Worm (Caenorhabditis elegans) whole organism, late embryonic: ENCODE data around the gene unc-26.

Experiments used
- ahr-1 ChIP-seq: sonication (generic microtip); optimal IDR thresholded peaks from 2 replicates; lab custom pipeline; 2016; ENCODE audit warnings: missing genetic modification characterization, missing compliant biosample characterization
- ceh-48 ChIP-seq: sonication (generic microtip); optimal IDR thresholded peaks from 2 replicates; lab custom pipeline; 2016; ENCODE audit warnings: missing genetic modification characterization, inconsistent platforms, missing compliant biosample characterization
- che-1 ChIP-seq: sonication (generic microtip); optimal IDR thresholded peaks from 2 replicates; lab custom pipeline; 2016; ENCODE audit warnings: mild to moderate bottlenecking, missing genetic modification characterization, missing compliant biosample characterization
- ets-4 ChIP-seq: sonication (generic microtip); optimal IDR thresholded peaks from 2 replicates; lab custom pipeline; 2016; ENCODE audit warnings: missing genetic modification characterization, missing compliant biosample characterization
- fkh-10 ChIP-seq: fragments of 150-350 bp; optimal IDR thresholded peaks from 2 replicates; lab custom pipeline; 2014; ENCODE audit warnings: missing biosample characterization, missing genetic modification reagents, missing genetic modification characterization
- gmeb-2 ChIP-seq: sonication (generic microtip); optimal IDR thresholded peaks from 2 replicates; lab custom pipeline; 2016; ENCODE audit warnings: missing genetic modification characterization, inconsistent platforms, missing compliant biosample characterization
- pag-3 ChIP-seq: sonication (generic microtip); optimal IDR thresholded peaks from 2 replicates; lab custom pipeline; 2016; ENCODE audit warnings: missing compliant biosample characterization, missing genetic modification characterization, borderline replicate concordance

ce11 chrIV:13238943-13239861 is 33.1 kb downstream of the unc-26 start, which contains the start of gene tag-115:
- TF ChIP-seq fkh-10 (GFP tag; lab: Kevin White, UChicago) (no peak), ahr-1 (tag; lab: Kevin White, UChicago) (no peak), ceh-48 (tag; lab: Kevin White, UChicago) (no peak), gmeb-2 (tag; lab: Kevin White, UChicago) (no peak), che-1 (no peak), pag-3 (tag; lab: Kevin White, UChicago) (no peak), ets-4 (tag; lab: Kevin White, UChicago) (no peak)
